Worm (Caenorhabditis elegans) whole organism, young adult: ENCODE data around the gene F35H12.1.
"Not testable (repeated sequence)": the region's sequence is repeated elsewhere in the genome, so short reads cannot be mapped to it uniquely, and the experiment has no call there.

Source experiments
- F37B4.10 ChIP-seq: fragments of 200-800 bp; sonication (Bioruptor generic); IDR thresholded peaks from 2 replicates; pipeline ENCODE4 v1.3.6; 2022; ENCODE audit warnings: missing genetic modification characterization, missing compliant biosample characterization
- F49E8.2 ChIP-seq: sonication (generic microtip); optimal IDR thresholded peaks from 3 replicates; lab custom pipeline; 2017; ENCODE audit warnings: missing genetic modification characterization, mild to moderate bottlenecking, missing compliant biosample characterization, antibody characterized with exemption, moderate library complexity; ENCODE audit not compliant: insufficient read depth
- F57A8.1 ChIP-seq: fragments of 200-800 bp; sonication (Bioruptor generic); optimal IDR thresholded peaks from 2 replicates; lab custom pipeline; 2018; ENCODE audit warnings: mild to moderate bottlenecking, missing genetic modification characterization, moderate library complexity, missing compliant biosample characterization
- F57C9.4 ChIP-seq: sonication (generic microtip); optimal IDR thresholded peaks from 2 replicates; lab custom pipeline; 2017; ENCODE audit warnings: mild to moderate bottlenecking, missing genetic modification characterization, missing compliant biosample characterization
- K12H6.12 ChIP-seq: fragments of 200-800 bp; sonication (Bioruptor generic); optimal IDR thresholded peaks from 2 replicates; lab custom pipeline; 2018; ENCODE audit warnings: mild to moderate bottlenecking, missing genetic modification characterization, missing compliant biosample characterization
- Y95B8A.8 ChIP-seq: fragments of 200-800 bp; sonication (Bioruptor generic); IDR thresholded peaks from 2 replicates; pipeline ENCODE4 v1.3.6; 2022; ENCODE audit warnings: missing genetic modification reagents, missing genetic modification characterization, missing compliant biosample characterization
- ZK185.1 ChIP-seq: sonication (generic microtip); optimal IDR thresholded peaks from 2 replicates; lab custom pipeline; 2016; ENCODE audit warnings: mild to moderate bottlenecking, missing genetic modification characterization, missing compliant biosample characterization; ENCODE audit not compliant: poor library complexity, severe bottlenecking
- aptf-2 ChIP-seq: fragments of 200-800 bp; sonication (Bioruptor generic); conservative IDR thresholded peaks from 2 replicates; pipeline ENCODE4 v1.3.6; 2022; ENCODE audit warnings: missing genetic modification reagents, missing genetic modification characterization, missing compliant biosample characterization
- atf-7 ChIP-seq: sonication (generic microtip); optimal IDR thresholded peaks from 2 replicates; lab custom pipeline; 2017; ENCODE audit warnings: mild to moderate bottlenecking, missing genetic modification characterization, missing compliant biosample characterization
- bed-2 ChIP-seq: fragments of 200-800 bp; sonication (Bioruptor generic); IDR thresholded peaks from 2 replicates; pipeline ENCODE4 v1.3.6; 2022; ENCODE audit warnings: missing genetic modification reagents, missing genetic modification characterization, missing compliant biosample characterization
- cebp-1 ChIP-seq, 2 experiments: fragments of 200-800 bp in 1 of 2; sonication (Bioruptor generic) in 1 of 2; sonication (generic microtip) in 1 of 2; IDR thresholded peaks in 1 of 2; optimal IDR thresholded peaks in 1 of 2; 2 replicates each; pipeline versions ENCODE4 v1.3.6 to Lab custom; 2017 to 2022; ENCODE audit warnings: missing compliant biosample characterization in 2 of 2, missing genetic modification characterization in 2 of 2, mild to moderate bottlenecking in 1 of 2, missing genetic modification reagents in 1 of 2, moderate library complexity in 1 of 2
- ceh-100 ChIP-seq: fragments of 200-800 bp; sonication (Bioruptor generic); IDR thresholded peaks from 2 replicates; pipeline ENCODE4 v1.3.6; 2022; ENCODE audit warnings: missing genetic modification reagents, missing genetic modification characterization, missing compliant biosample characterization
- ceh-40 ChIP-seq: fragments of 200-800 bp; sonication (Bioruptor generic); IDR thresholded peaks from 2 replicates; pipeline ENCODE4 v1.3.6; 2022; ENCODE audit warnings: missing genetic modification characterization, missing compliant biosample characterization
- ceh-91 ChIP-seq: fragments of 200-800 bp; sonication (Bioruptor generic); IDR thresholded peaks from 2 replicates; pipeline ENCODE4 v1.3.6; 2022; ENCODE audit warnings: missing genetic modification reagents, missing genetic modification characterization, missing compliant biosample characterization
- die-1 ChIP-seq: sonication (generic microtip); optimal IDR thresholded peaks from 2 replicates; lab custom pipeline; 2016; ENCODE audit warnings: missing genotype, mild to moderate bottlenecking, missing genetic modification characterization, missing compliant biosample characterization
- gei-17 ChIP-seq: fragments of 200-800 bp; sonication (Bioruptor generic); optimal IDR thresholded peaks from 2 replicates; lab custom pipeline; 2018; ENCODE audit warnings: mild to moderate bottlenecking, missing genetic modification characterization, missing compliant biosample characterization
- hlh-12 ChIP-seq: sonication (generic microtip); optimal IDR thresholded peaks from 2 replicates; lab custom pipeline; 2016; ENCODE audit warnings: missing genetic modification characterization, missing compliant biosample characterization
- hlh-26 ChIP-seq: fragments of 200-800 bp; sonication (Bioruptor generic); conservative IDR thresholded peaks from 2 replicates; pipeline ENCODE4 v1.3.6; 2022; ENCODE audit warnings: missing genetic modification reagents, missing genetic modification characterization, missing compliant biosample characterization
- hmg-20 ChIP-seq: fragments of 200-800 bp; sonication (Bioruptor generic); IDR thresholded peaks from 2 replicates; pipeline ENCODE4 v1.3.6; 2022; ENCODE audit warnings: missing genetic modification reagents, missing genetic modification characterization, missing compliant biosample characterization
- let-526 ChIP-seq: fragments of 200-800 bp; sonication (Bioruptor generic); IDR thresholded peaks from 2 replicates; pipeline ENCODE4 v1.3.6; 2022; ENCODE audit warnings: missing genetic modification reagents, missing genetic modification characterization, missing compliant biosample characterization
- let-607 ChIP-seq, 2 experiments: fragments of 200-800 bp in 1 of 2; sonication (Bioruptor generic) in 1 of 2; sonication (generic microtip) in 1 of 2; optimal IDR thresholded peaks; 2 replicates each; lab custom pipeline; 2016 to 2018; ENCODE audit warnings: mild to moderate bottlenecking in 2 of 2, missing compliant biosample characterization in 2 of 2, missing genetic modification characterization in 2 of 2, moderate library complexity in 2 of 2, missing genotype in 1 of 2
- lin-26 ChIP-seq: fragments of 200-800 bp; sonication (Bioruptor generic); IDR thresholded peaks from 2 replicates; pipeline ENCODE4 v1.3.6; 2022; ENCODE audit warnings: missing genetic modification reagents, missing genetic modification characterization, missing compliant biosample characterization
- lin-40 ChIP-seq: sonication (generic microtip); optimal IDR thresholded peaks from 2 replicates; lab custom pipeline; 2016; ENCODE audit warnings: missing genetic modification characterization, mild to moderate bottlenecking, missing compliant biosample characterization, missing genotype, missing genetic modification reagents
- lin-54 ChIP-seq: fragments of 200-800 bp; sonication (Bioruptor generic); optimal IDR thresholded peaks from 2 replicates; lab custom pipeline; 2018; ENCODE audit warnings: mild to moderate bottlenecking, missing genetic modification characterization, missing compliant biosample characterization
- lsy-27 ChIP-seq: sonication (generic microtip); optimal IDR thresholded peaks from 2 replicates; lab custom pipeline; 2017; ENCODE audit warnings: missing genetic modification characterization, mild to moderate bottlenecking, missing compliant biosample characterization, antibody characterized with exemption, missing genotype, borderline replicate concordance; ENCODE audit not compliant: insufficient read depth
- madf-10 ChIP-seq: sonication (generic microtip); optimal IDR thresholded peaks from 2 replicates; lab custom pipeline; 2016; ENCODE audit warnings: mild to moderate bottlenecking, missing genetic modification characterization, missing compliant biosample characterization
- madf-8 ChIP-seq: fragments of 200-800 bp; sonication (Bioruptor generic); conservative IDR thresholded peaks from 2 replicates; pipeline ENCODE4 v1.3.6; 2022; ENCODE audit warnings: missing genetic modification reagents, missing genetic modification characterization, missing compliant biosample characterization
- mel-28 ChIP-seq: sonication (generic microtip); optimal IDR thresholded peaks from 2 replicates; lab custom pipeline; 2016; ENCODE audit warnings: borderline replicate concordance, mild to moderate bottlenecking, missing genetic modification characterization, missing compliant biosample characterization
- mxl-1 ChIP-seq: sonication (generic microtip); optimal IDR thresholded peaks from 2 replicates; lab custom pipeline; 2016; ENCODE audit warnings: missing genetic modification characterization, missing compliant biosample characterization
- nhr-80 ChIP-seq: sonication (generic microtip); optimal IDR thresholded peaks from 2 replicates; lab custom pipeline; 2016; ENCODE audit warnings: missing genetic modification characterization, missing compliant biosample characterization
- rec-8 ChIP-seq, 2 experiments: sonication (generic microtip); optimal IDR thresholded peaks; 2 replicates each; lab custom pipeline; 2016; ENCODE audit warnings: mild to moderate bottlenecking in 2 of 2, missing genetic modification characterization in 2 of 2, missing genetic modification reagents in 2 of 2, missing genotype in 2 of 2, missing biosample characterization in 1 of 2, missing compliant biosample characterization in 1 of 2, moderate library complexity in 1 of 2
- snpc-4 ChIP-seq, 5 experiments: fragments of 150-350 bp in 1 of 5; sonication (generic microtip) in 4 of 5; optimal IDR thresholded peaks; 2 replicates each; lab custom pipeline; 2014 to 2018; ENCODE audit warnings: missing genetic modification characterization in 5 of 5, missing biosample characterization in 3 of 5, antibody characterized with exemption in 2 of 5, mild to moderate bottlenecking in 2 of 5, missing compliant biosample characterization in 2 of 5, missing genotype in 2 of 5, moderate library complexity in 2 of 5, missing genetic modification reagents in 1 of 5
- unc-130 ChIP-seq: sonication (generic microtip); optimal IDR thresholded peaks from 2 replicates; lab custom pipeline; 2016; ENCODE audit warnings: missing genetic modification reagents, missing genetic modification characterization, missing compliant biosample characterization
- unc-62 ChIP-seq: fragments of 150-350 bp; optimal IDR thresholded peaks from 2 replicates; lab custom pipeline; 2014; ENCODE audit warnings: missing biosample characterization, missing genetic modification reagents, missing genetic modification characterization
- ztf-25 ChIP-seq: fragments of 200-800 bp; sonication (Bioruptor generic); IDR thresholded peaks from 2 replicates; pipeline ENCODE4 v1.3.6; 2022; ENCODE audit warnings: missing genetic modification reagents, missing genetic modification characterization, missing compliant biosample characterization
- ztf-26 ChIP-seq: sonication (generic microtip); optimal IDR thresholded peaks from 2 replicates; lab custom pipeline; 2017; ENCODE audit warnings: missing genetic modification characterization, missing compliant biosample characterization

F35H12.1 gene

ce11 chrX:933504-933903 is at the start of gene F35H12.1:
Gene F35H12.1 (plus strand): TSS chrX:933804.
- TF ChIP-seq F57C9.4 (no peak), hlh-26 (GFP tag; lab: Robert Waterston, UW) (no peak), K12H6.12 (tag; lab: Kevin White, UChicago) (no peak), lin-26 (GFP tag; lab: Robert Waterston, UW) (no peak), cebp-1 (GFP tag; IDR thresholded peaks at IDR 0.05; lab: Robert Waterston, UW) (no peak), cebp-1 (tag; optimal IDR thresholded peaks at IDR 0.05; lab: Kevin White, UChicago) (no peak), mel-28 (tag; lab: Kevin White, UChicago) (no peak)

ce11 chrX:888294-888693 is 45.3 kb upstream of the F35H12.1 start, which contains the start of gene mam-1:
Gene mam-1 (minus strand): TSS chrX:888394.
- TF ChIP-seq atf-7 (no peak), F49E8.2 (tag; lab: Kevin White, UChicago) (no peak), lin-40 (no peak), lsy-27 (tag; lab: Kevin White, UChicago) (no peak), die-1 (no peak), cebp-1 (GFP tag; IDR thresholded peaks at IDR 0.05; lab: Robert Waterston, UW) (no peak), cebp-1 (tag; optimal IDR thresholded peaks at IDR 0.05; lab: Kevin White, UChicago) (no peak), gei-17 (no peak)

ce11 chrX:892537-892936 is 41.1 kb upstream of the F35H12.1 start:
- 0 out of 2 replicates have a peak, but pooled peaks have one; percentile 76 for TF ChIP-seq F37B4.10
- TF ChIP-seq snpc-4 (GFP tag; optimal IDR thresholded peaks at IDR 0.05; lab: Kevin White, UChicago) = not testable (repeated sequence)
- TF ChIP-seq snpc-4 (tag; optimal IDR thresholded peaks at IDR 0.05; lab: Kevin White, UChicago) = peak in 1 of 4 experiments; percentile 83
- TF ChIP-seq, all 124 proteins: peak for 2; not testable (repeated sequence) for 122

- TF ChIP-seq unc-62 (no peak), unc-130 (GFP tag; lab: Kevin White, UChicago) (no peak), nhr-80 (tag; lab: Kevin White, UChicago) (no peak), madf-8 (GFP tag; lab: Robert Waterston, UW) (no peak), let-526 (GFP tag; lab: Robert Waterston, UW) (no peak), ztf-26 (tag; lab: Kevin White, UChicago) (no peak), bed-2 (GFP tag; lab: Robert Waterston, UW) (no peak), hmg-20 (GFP tag; lab: Robert Waterston, UW) (no peak), ceh-40 (GFP tag; lab: Robert Waterston, UW) (no peak), mxl-1 (tag; lab: Kevin White, UChicago) (no peak), lin-54 (GFP tag; lab: Kevin White, UChicago) (no peak), hlh-12 (tag; lab: Kevin White, UChicago) (no peak), ceh-91 (GFP tag; lab: Robert Waterston, UW) (no peak)
- TF ChIP-seq, all 124 proteins: peak for 0
Observed at ce11 chrX:897948-898347, 35.7 kb upstream of the F35H12.1 start, which contains the start of gene mab-7. Gene mab-7 (minus strand): TSS chrX:898048.

ce11 chrX:902512-902911 is 31.1 kb upstream of the F35H12.1 start, which contains the start of gene ZC13.10:
Gene ZC13.10 (minus strand): TSS chrX:902612.
- no peak for TF ChIP-seq let-607 (tag; optimal IDR thresholded peaks at IDR 0.05; lab: Kevin White, UChicago)
- TF ChIP-seq ZK185.1 (tag; lab: Kevin White, UChicago) = no peak
- TF ChIP-seq ztf-25 (GFP tag; lab: Robert Waterston, UW) = no peak
- no peak for TF ChIP-seq madf-10 (tag; lab: Kevin White, UChicago)
- TF ChIP-seq hlh-26 (GFP tag; lab: Robert Waterston, UW) = no peak
- TF ChIP-seq F57C9.4 = no peak
- no peak for TF ChIP-seq rec-8 (tag; optimal IDR thresholded peaks at IDR 0.05; lab: Kevin White, UChicago)
- no peak for TF ChIP-seq hlh-12 (tag; lab: Kevin White, UChicago)
- no peak for TF ChIP-seq aptf-2
- TF ChIP-seq F57A8.1 (GFP tag; lab: Kevin White, UChicago) = no peak
- TF ChIP-seq Y95B8A.8 = no peak
- TF ChIP-seq ceh-100 (GFP tag; lab: Robert Waterston, UW) = no peak
